Fruit fly (Drosophila melanogaster) whole organism, pupa: ENCODE data around the gene bsf.

Experiments
- CG14655 ChIP-seq: fragments of 200-800 bp; sonication (Bioruptor generic); optimal IDR thresholded peaks from 3 replicates; lab custom pipeline; 2017; ENCODE audit warnings: mild to moderate bottlenecking, missing biosample characterization, missing genetic modification reagents, missing genetic modification characterization
- CG4496 ChIP-seq: fragments of 200-800 bp; sonication (Bioruptor generic); IDR thresholded peaks from 3 replicates; pipeline ENCODE4 v1.3.6; 2022; ENCODE audit warnings: missing biosample characterization, missing genetic modification characterization
- D1 ChIP-seq: fragments of 200-800 bp; sonication (Bioruptor generic); optimal IDR thresholded peaks from 2 replicates; lab custom pipeline; 2018; ENCODE audit warnings: missing biosample characterization, mild to moderate bottlenecking, missing genetic modification characterization, moderate library complexity
- EcR ChIP-seq: fragments of 200-800 bp; sonication (Bioruptor generic); optimal IDR thresholded peaks from 3 replicates; lab custom pipeline; 2019; ENCODE audit warnings: missing biosample characterization, missing genetic modification characterization, mild to moderate bottlenecking, moderate library complexity, missing genetic modification reagents
- Pif1B ChIP-seq: fragments of 200-800 bp; sonication (Bioruptor generic); optimal IDR thresholded peaks from 3 replicates; lab custom pipeline; 2016; ENCODE audit warnings: missing biosample characterization, missing genetic modification characterization
- Snoo ChIP-seq: fragments of 200-800 bp; sonication (Bioruptor generic); optimal IDR thresholded peaks from 3 replicates; lab custom pipeline; 2017; ENCODE audit warnings: missing biosample characterization, mild to moderate bottlenecking, missing genetic modification characterization, inconsistent platforms
- fd96Ca ChIP-seq: fragments of 200-800 bp; sonication (Bioruptor generic); IDR thresholded peaks from 3 replicates; pipeline ENCODE4 v1.3.6; 2022; ENCODE audit warnings: missing biosample characterization, missing genetic modification characterization

DNA sequence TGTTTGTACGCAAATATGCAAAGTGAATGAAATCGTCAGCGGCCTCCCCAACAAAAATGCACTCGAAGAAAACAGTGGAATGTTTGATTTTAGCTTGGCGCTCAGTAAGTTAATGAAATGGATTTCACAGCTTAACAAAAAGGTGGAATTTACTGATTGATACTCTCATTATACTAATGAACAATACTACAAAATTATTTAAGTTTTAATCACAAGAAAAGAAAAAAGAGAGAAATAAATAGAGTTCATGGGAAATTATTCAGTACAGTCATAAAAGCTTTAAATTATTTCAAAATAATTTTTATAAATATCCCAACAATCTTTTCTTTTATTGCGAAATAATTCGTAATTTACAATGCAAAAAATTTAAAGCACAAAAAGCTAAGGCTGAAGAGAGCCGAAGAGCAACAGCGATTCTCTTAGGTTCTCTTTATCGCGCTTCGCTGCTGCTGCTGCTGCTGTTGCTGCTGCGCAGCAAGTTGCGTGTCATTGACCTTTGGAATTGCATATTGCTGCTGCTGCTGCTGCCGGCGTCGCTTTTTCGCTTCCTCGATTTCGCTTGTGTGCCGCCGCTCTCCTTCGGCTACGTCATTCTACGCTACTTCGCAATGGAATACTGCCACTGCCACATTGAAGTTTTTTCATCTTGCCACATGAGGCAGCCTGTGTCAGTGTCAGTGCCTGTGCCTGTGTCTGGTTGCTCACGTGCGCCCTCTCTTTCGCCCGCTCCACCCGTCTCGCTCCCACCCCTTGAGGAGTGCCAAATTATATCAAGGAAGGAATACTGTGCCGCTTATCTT, 11.2 kb upstream of the bsf start:
- peak; percentile 83 for TF ChIP-seq CG14655 (GFP tag; lab: Kevin White, UChicago)
- TF ChIP-seq EcR (GFP tag; lab: Kevin White, UChicago): peak; percentile 98
- peak; percentile 25; the same call in 1 of the 3 replicates for TF ChIP-seq CG4496 (GFP tag; lab: Robert Waterston, UW)
- TF ChIP-seq D1 (tag; lab: Kevin White, UChicago): peak; percentile 84
- TF ChIP-seq Snoo (tag; lab: Kevin White, UChicago): peak; percentile 83
- TF ChIP-seq fd96Ca (GFP tag; lab: Robert Waterston, UW): 0 out of 3 replicates have a peak, but pooled peaks have one; percentile 38
- peak; percentile 73 for TF ChIP-seq Pif1B (GFP tag; lab: Kevin White, UChicago)
